Worm (Caenorhabditis elegans): ENCODE data around the gene srxa-12.

srxa-12 gene

DNA sequence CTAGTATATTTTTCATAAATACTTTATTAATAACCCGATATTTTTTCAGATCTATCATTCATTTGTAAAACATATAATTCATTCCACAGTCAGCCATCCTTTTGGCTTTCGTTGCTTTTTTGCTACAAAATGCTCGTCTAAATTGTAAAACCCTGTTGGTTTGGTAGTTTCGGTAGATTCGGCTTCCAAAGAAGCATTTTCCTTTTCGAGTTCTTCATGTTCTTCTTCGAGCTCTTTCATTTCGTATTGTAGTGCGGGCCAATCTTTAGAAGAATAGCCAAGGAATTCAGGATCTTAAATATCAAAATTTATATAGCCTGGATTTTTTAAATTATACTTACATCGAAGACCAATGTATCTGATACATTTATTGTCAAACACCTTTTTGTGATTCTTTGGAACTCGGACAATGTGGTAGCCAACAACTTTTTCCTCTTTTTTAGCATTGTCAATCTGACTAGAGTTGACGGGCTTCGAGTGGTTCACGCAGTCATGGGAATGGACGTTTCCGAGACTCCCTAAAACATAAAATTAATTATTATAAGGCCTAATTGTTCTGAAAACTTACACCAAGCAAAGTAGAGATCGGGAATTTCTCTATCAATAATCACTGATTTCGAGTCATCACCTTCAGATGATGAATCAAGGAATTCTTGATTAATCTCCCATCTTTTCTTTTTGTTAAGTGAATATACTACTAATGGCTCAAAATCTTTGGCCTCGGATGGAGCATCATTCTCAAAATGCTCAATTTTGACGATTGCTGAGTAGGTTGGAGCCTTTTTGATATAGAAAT, 18.2 kb upstream of the srxa-12 start:
- TF ChIP-seq bed-3 (GFP tag; optimal IDR thresholded peaks at IDR 0.05) (no peak), ztf-11 (tag; optimal IDR thresholded peaks at IDR 0.05) (no peak)

DNA sequence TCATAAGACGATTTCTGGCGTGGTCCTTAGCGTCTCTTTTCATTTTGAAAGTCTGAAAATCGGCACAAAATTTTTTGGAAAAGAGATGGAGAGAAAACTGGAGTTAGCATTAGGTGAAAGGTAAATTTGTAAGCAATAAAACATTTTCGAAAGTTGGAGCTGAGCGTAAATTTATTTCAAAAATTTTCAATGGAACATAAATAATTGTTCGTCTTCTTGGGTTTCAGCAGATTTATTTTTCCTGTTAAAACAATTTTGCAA, 17.7 kb upstream of the srxa-12 start, which contains the start of gene C06B3.6:
C06B3.6 (minus strand) TSS at position 52 of the 261 bp plus-strand sequence.
- TF ChIP-seq unc-62 (GFP tag; optimal IDR thresholded peaks at IDR 0.05) (no peak), lin-13 (tag; optimal IDR thresholded peaks at IDR 0.05) (no peak), nhr-28 (tag; optimal IDR thresholded peaks at IDR 0.05) (no peak), M03D4.4 (tag; optimal IDR thresholded peaks at IDR 0.05) (no peak), sptf-1 (tag; optimal IDR thresholded peaks at IDR 0.05) (no peak), ceh-39 (tag; optimal IDR thresholded peaks at IDR 0.05) (no peak), flh-1 (GFP tag; optimal IDR thresholded peaks at IDR 0.05) (no peak), blmp-1 (tag; optimal IDR thresholded peaks at IDR 0.05) (no peak), ceh-43 (GFP tag; optimal IDR thresholded peaks at IDR 0.05) (no peak), hlh-1 (tag; optimal IDR thresholded peaks at IDR 0.05) (no peak), elt-1 (tag; optimal IDR thresholded peaks at IDR 0.05; ENCODE audit: borderline replicate concordance, insufficient read depth) (no peak), unc-120 (tag; optimal IDR thresholded peaks at IDR 0.05; ENCODE audit: poor library complexity, severe bottlenecking) (no peak), ztf-11 (tag; optimal IDR thresholded peaks at IDR 0.05) (no peak), bed-3 (GFP tag; optimal IDR thresholded peaks at IDR 0.05) (no peak), ham-2 (GFP tag; optimal IDR thresholded peaks at IDR 0.05) (no peak), cnd-1 (tag; optimal IDR thresholded peaks at IDR 0.05) (no peak)

DNA sequence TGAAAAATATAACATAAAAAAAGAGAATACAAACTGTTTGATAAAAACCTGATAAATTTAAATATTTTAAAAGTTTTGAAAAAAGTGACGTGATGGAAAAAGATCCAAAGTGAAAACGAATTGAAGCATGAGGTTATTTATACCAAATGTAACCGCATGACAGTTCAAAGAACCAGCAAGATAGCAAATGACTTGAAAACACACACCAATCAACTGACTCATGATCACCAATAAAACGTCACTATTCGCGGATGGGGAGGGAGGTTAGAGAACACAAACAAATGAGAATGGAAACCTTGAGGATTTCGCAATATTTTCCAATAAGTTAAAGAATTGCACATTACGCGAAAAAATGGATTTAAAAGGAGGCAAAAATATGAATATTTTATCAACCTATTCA, 17.1 kb upstream of the srxa-12 start, which contains the start of gene C06B3.7:
C06B3.7 (plus strand) TSS at position 287 of the 400 bp plus-strand sequence.
- TF ChIP-seq sptf-1 (tag; optimal IDR thresholded peaks at IDR 0.05), result no peak
- no peak for TF ChIP-seq flh-1 (GFP tag; optimal IDR thresholded peaks at IDR 0.05)
- no peak for TF ChIP-seq hlh-1 (tag; optimal IDR thresholded peaks at IDR 0.05)
- no peak for TF ChIP-seq ztf-11 (tag; optimal IDR thresholded peaks at IDR 0.05)
- no peak for TF ChIP-seq nhr-237 (tag; optimal IDR thresholded peaks at IDR 0.05)
- TF ChIP-seq unc-62 (GFP tag; optimal IDR thresholded peaks at IDR 0.05), result no peak
- no peak for TF ChIP-seq M03D4.4 (tag; optimal IDR thresholded peaks at IDR 0.05)
- no peak for TF ChIP-seq ces-1 (GFP tag; optimal IDR thresholded peaks at IDR 0.05)
- no peak for TF ChIP-seq mls-2 (tag; optimal IDR thresholded peaks at IDR 0.05)
- TF ChIP-seq snpc-4 (tag; optimal IDR thresholded peaks at IDR 0.05), result no peak
- TF ChIP-seq nhr-76 (tag; optimal IDR thresholded peaks at IDR 0.05), result no peak
- TF ChIP-seq ceh-39 (tag; optimal IDR thresholded peaks at IDR 0.05), result no peak
- TF ChIP-seq nhr-12 (tag; optimal IDR thresholded peaks at IDR 0.05), result no peak
- TF ChIP-seq mab-5 (tag; optimal IDR thresholded peaks at IDR 0.05), result no peak
- TF ChIP-seq mep-1 (tag; optimal IDR thresholded peaks at IDR 0.05), result no peak
- no peak for TF ChIP-seq elt-3 (tag; optimal IDR thresholded peaks at IDR 0.05)
- no peak for TF ChIP-seq cnd-1 (tag; optimal IDR thresholded peaks at IDR 0.05)
- TF ChIP-seq drap-1 (GFP tag; optimal IDR thresholded peaks at IDR 0.05), result no peak
- no peak for TF ChIP-seq lin-32 (GFP tag; optimal IDR thresholded peaks at IDR 0.05)

DNA sequence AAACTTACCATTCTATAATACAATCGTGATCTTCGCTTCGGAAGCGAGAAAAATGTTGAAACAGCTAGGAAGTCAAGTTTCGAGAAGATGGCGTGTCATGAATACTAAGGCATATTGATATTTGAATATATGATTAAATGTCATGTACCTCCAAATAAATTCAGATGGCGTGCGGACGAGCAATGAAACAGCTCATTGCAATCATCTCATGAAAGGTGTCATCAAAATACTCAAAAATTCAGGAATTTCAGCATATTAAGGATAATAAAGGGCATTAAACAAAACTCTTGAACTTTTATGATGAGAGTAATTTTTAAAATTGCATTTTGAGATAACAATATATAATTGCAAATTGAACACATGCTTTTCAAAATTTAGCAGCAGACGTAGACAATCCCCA, 11.1 kb upstream of the srxa-12 start, which contains the start of gene gcy-32:
gcy-32 (minus strand) TSS at position 101 of the 400 bp plus-strand sequence.
- TF ChIP-seq ceh-43 (GFP tag; optimal IDR thresholded peaks at IDR 0.05), result no peak
- TF ChIP-seq M03D4.4 (tag; optimal IDR thresholded peaks at IDR 0.05), result no peak
- TF ChIP-seq ces-1 (GFP tag; optimal IDR thresholded peaks at IDR 0.05), result no peak
- TF ChIP-seq lin-13 (tag; optimal IDR thresholded peaks at IDR 0.05), result no peak
- TF ChIP-seq ceh-39 (tag; optimal IDR thresholded peaks at IDR 0.05), result no peak
- TF ChIP-seq mep-1 (tag; optimal IDR thresholded peaks at IDR 0.05), result no peak
- no peak for TF ChIP-seq nhr-76 (tag; optimal IDR thresholded peaks at IDR 0.05)
- TF ChIP-seq flh-1 (GFP tag; optimal IDR thresholded peaks at IDR 0.05), result no peak
- no peak for TF ChIP-seq zip-8 (tag; optimal IDR thresholded peaks at IDR 0.05)
- TF ChIP-seq sem-2 (GFP tag; optimal IDR thresholded peaks at IDR 0.05), result no peak

DNA sequence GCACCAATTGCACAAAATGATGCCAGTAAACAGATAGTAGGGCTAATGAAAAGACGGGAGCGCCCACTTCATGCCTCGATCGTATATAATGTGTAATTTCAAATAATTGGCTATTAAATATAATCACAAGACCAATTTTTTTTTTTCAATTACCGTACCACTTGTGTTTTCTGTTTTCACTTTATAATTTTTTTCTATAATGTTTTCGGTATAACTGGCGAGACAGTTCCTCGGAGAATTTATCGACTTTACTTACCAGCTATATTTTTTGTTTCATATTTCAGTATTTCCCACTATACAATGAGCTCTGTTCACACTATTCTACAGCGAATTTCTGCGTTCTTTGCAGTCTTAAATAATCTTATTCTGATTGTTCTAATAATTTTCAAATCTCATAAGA, 10.3 kb upstream of the srxa-12 start, which contains the start of gene str-252:
str-252 (plus strand) TSS at position 301 of the 400 bp plus-strand sequence.
- no peak for TF ChIP-seq snpc-4 (tag; optimal IDR thresholded peaks at IDR 0.05)
- TF ChIP-seq unc-39 (tag; optimal IDR thresholded peaks at IDR 0.05), result no peak
- no peak for TF ChIP-seq nhr-28 (tag; optimal IDR thresholded peaks at IDR 0.05)
- TF ChIP-seq nhr-2 (tag; optimal IDR thresholded peaks at IDR 0.05), result no peak
- no peak for TF ChIP-seq unc-120 (tag; optimal IDR thresholded peaks at IDR 0.05; ENCODE audit: poor library complexity, severe bottlenecking)
- TF ChIP-seq hlh-1 (tag; optimal IDR thresholded peaks at IDR 0.05), result no peak

All from whole organism, mixed stage, embryonic.